Fruit fly (Drosophila melanogaster) whole organism, embryonic: ENCODE data around the gene Gk1.
A peak's percentile ranks its signal among the peaks of the same experiment; 100 is the strongest.

Experiments used
- BtbVII ChIP-seq: fragments of 200-800 bp; sonication (Bioruptor generic); optimal IDR thresholded peaks from 3 replicates; lab custom pipeline; 2017; ENCODE audit warnings: missing biosample characterization, mild to moderate bottlenecking, missing genetic modification characterization
- C15 ChIP-seq: fragments of 200-800 bp; sonication (Bioruptor generic); IDR thresholded peaks from 3 replicates; pipeline ENCODE4 v1.3.6; 2022; ENCODE audit warnings: missing biosample characterization, missing genetic modification characterization
- CG12236 ChIP-seq: fragments of 200-800 bp; sonication (Bioruptor generic); optimal IDR thresholded peaks from 2 replicates; lab custom pipeline; 2016; ENCODE audit warnings: missing biosample characterization, missing genetic modification characterization
- CG15696 ChIP-seq: fragments of 200-800 bp; sonication (Bioruptor generic); optimal IDR thresholded peaks from 2 replicates; lab custom pipeline; 2019; ENCODE audit warnings: missing biosample characterization, mild to moderate bottlenecking, missing genetic modification characterization, moderate library complexity
- CG16779 ChIP-seq: fragments of 200-800 bp; sonication (Bioruptor generic); IDR thresholded peaks from 2 replicates; pipeline ENCODE4 v1.3.6; 2022; ENCODE audit warnings: missing biosample characterization, missing genetic modification characterization
- CG18011 ChIP-seq: fragments of 200-800 bp; sonication (Bioruptor generic); optimal IDR thresholded peaks from 2 replicates; lab custom pipeline; 2017; ENCODE audit warnings: missing biosample characterization, missing genetic modification characterization, mild to moderate bottlenecking, moderate library complexity, missing genotype
- CG2889 ChIP-seq: fragments of 200-800 bp; sonication (Bioruptor generic); IDR thresholded peaks from 3 replicates; pipeline ENCODE4 v1.3.6; 2022; ENCODE audit warnings: missing biosample characterization, missing genetic modification characterization
- CG32772 ChIP-seq: fragments of 200-800 bp; sonication (Bioruptor generic); IDR thresholded peaks from 2 replicates; pipeline ENCODE4 v1.3.6; 2022; ENCODE audit warnings: missing biosample characterization, missing genetic modification characterization
- CG3281 ChIP-seq: fragments of 200-800 bp; sonication (Bioruptor generic); optimal IDR thresholded peaks from 3 replicates; lab custom pipeline; 2017; ENCODE audit warnings: missing biosample characterization, mild to moderate bottlenecking, missing genetic modification characterization
- CG34224 ChIP-seq: fragments of 200-800 bp; sonication (Bioruptor generic); IDR thresholded peaks from 3 replicates; pipeline ENCODE4 v1.3.6; 2022; ENCODE audit warnings: missing biosample characterization, missing genetic modification characterization; ENCODE audit not compliant: partially characterized antibody
- CG34376 ChIP-seq: fragments of 200-800 bp; sonication (Bioruptor generic); optimal IDR thresholded peaks from 2 replicates; lab custom pipeline; 2018; ENCODE audit warnings: missing biosample characterization, mild to moderate bottlenecking, missing genetic modification characterization
- CG4328 ChIP-seq: fragments of 200-800 bp; sonication (Bioruptor generic); optimal IDR thresholded peaks from 3 replicates; lab custom pipeline; 2017; ENCODE audit warnings: missing biosample characterization, missing genetic modification reagents, missing genetic modification characterization
- CG6683 ChIP-seq: fragments of 200-800 bp; sonication (Bioruptor generic); optimal IDR thresholded peaks from 2 replicates; lab custom pipeline; 2017; ENCODE audit warnings: missing biosample characterization, mild to moderate bottlenecking, missing genetic modification characterization, missing genetic modification reagents
- CG6689 ChIP-seq: fragments of 200-800 bp; sonication (Bioruptor generic); IDR thresholded peaks from 2 replicates; pipeline ENCODE4 v1.3.6; 2022; ENCODE audit warnings: missing biosample characterization, missing genetic modification characterization
- CG6765 ChIP-seq: fragments of 200-800 bp; sonication (Bioruptor generic); optimal IDR thresholded peaks from 3 replicates; lab custom pipeline; 2017; ENCODE audit warnings: missing biosample characterization, mild to moderate bottlenecking, missing genetic modification characterization
- CG6791 ChIP-seq: fragments of 200-800 bp; sonication (Bioruptor generic); IDR thresholded peaks from 3 replicates; pipeline ENCODE4 v1.3.6; 2022; ENCODE audit warnings: missing biosample characterization, missing genetic modification characterization; ENCODE audit not compliant: partially characterized antibody
- CG7372 ChIP-seq: fragments of 200-800 bp; sonication (Bioruptor generic); IDR thresholded peaks from 2 replicates; pipeline ENCODE4 v1.3.6; 2022; ENCODE audit warnings: missing biosample characterization, missing genetic modification characterization
- CG8290 ChIP-seq, 3 experiments: fragments of 200-800 bp; sonication (Bioruptor generic); optimal IDR thresholded peaks; 2 replicates each; lab custom pipeline; 2016 to 2019; ENCODE audit warnings: missing biosample characterization in 3 of 3, missing genetic modification characterization in 3 of 3, mild to moderate bottlenecking in 2 of 3, moderate library complexity in 1 of 3
- CHES-1-like ChIP-seq: fragments of 200-800 bp; sonication (Bioruptor generic); optimal IDR thresholded peaks from 2 replicates; lab custom pipeline; 2016; ENCODE audit warnings: missing biosample characterization, missing genetic modification characterization
- D ChIP-seq, 2 experiments: fragments of 200-800 bp in 1 of 2; fragments of >200 bp in 1 of 2; sonication (Bioruptor generic) in 1 of 2; optimal IDR thresholded peaks; 2 replicates in 1 of 2; 3 replicates in 1 of 2; lab custom pipeline; 2017; ENCODE audit warnings: mild to moderate bottlenecking in 1 of 2, missing biosample characterization in 1 of 2, missing genetic modification characterization in 1 of 2, missing genetic modification reagents in 1 of 2
- Dll ChIP-seq: fragments of 200-800 bp; sonication (Bioruptor generic); IDR thresholded peaks from 4 replicates; pipeline ENCODE4 v1.3.6; 2022; ENCODE audit warnings: missing biosample characterization, missing genetic modification characterization; ENCODE audit not compliant: partially characterized antibody
- Doc2 ChIP-seq: fragments of 200-800 bp; sonication (Bioruptor generic); IDR thresholded peaks from 2 replicates; pipeline ENCODE4 v1.3.6; 2022; ENCODE audit warnings: missing biosample characterization, missing genetic modification characterization
- Ets65A ChIP-seq: fragments of 200-800 bp; sonication (Bioruptor generic); peaks from one replicate; lab custom pipeline; 2016; ENCODE audit warnings: missing biosample characterization, missing genetic modification characterization
- Ets97D ChIP-seq: fragments of 200-800 bp; sonication (Bioruptor generic); optimal IDR thresholded peaks from 3 replicates; lab custom pipeline; 2016; ENCODE audit warnings: missing biosample characterization, missing genetic modification characterization
- Hr51 ChIP-seq, 2 experiments: fragments of 200-800 bp; sonication (Bioruptor generic); optimal IDR thresholded peaks; 2 replicates in 1 of 2; 3 replicates in 1 of 2; lab custom pipeline; 2016 to 2018; ENCODE audit warnings: missing biosample characterization in 2 of 2, missing genetic modification characterization in 2 of 2, mild to moderate bottlenecking in 1 of 2, moderate library complexity in 1 of 2
- Hsf ChIP-seq: fragments of 200-800 bp; sonication (Bioruptor generic); optimal IDR thresholded peaks from 3 replicates; lab custom pipeline; 2016; ENCODE audit warnings: missing biosample characterization, missing genetic modification characterization
- Lpt ChIP-seq: fragments of >200 bp; optimal IDR thresholded peaks from 2 replicates; lab custom pipeline; 2018; ENCODE audit warnings: missing biosample characterization, missing genetic modification characterization
- Mes4 ChIP-seq: fragments of 200-800 bp; sonication (Bioruptor generic); optimal IDR thresholded peaks from 2 replicates; lab custom pipeline; 2016; ENCODE audit warnings: missing biosample characterization, missing genetic modification characterization
- PHDP ChIP-seq: fragments of 200-800 bp; sonication (Bioruptor generic); optimal IDR thresholded peaks from 3 replicates; lab custom pipeline; 2018; ENCODE audit warnings: missing biosample characterization, mild to moderate bottlenecking, missing genetic modification characterization, moderate library complexity
- TFAM ChIP-seq: fragments of 200-800 bp; sonication (Bioruptor generic); optimal IDR thresholded peaks from 2 replicates; lab custom pipeline; 2017; ENCODE audit warnings: missing biosample characterization, missing genetic modification characterization, inconsistent platforms
- Xbp1 ChIP-seq: fragments of 200-800 bp; sonication (Bioruptor generic); optimal IDR thresholded peaks from 3 replicates; lab custom pipeline; 2016; ENCODE audit warnings: missing biosample characterization, mild to moderate bottlenecking, missing genetic modification characterization
- ara ChIP-seq: fragments of 200-800 bp; sonication (Bioruptor generic); IDR thresholded peaks from 2 replicates; pipeline ENCODE4 v1.3.6; 2022; ENCODE audit warnings: missing biosample characterization, missing genetic modification characterization
- az2 ChIP-seq: fragments of 200-800 bp; sonication (Bioruptor generic); optimal IDR thresholded peaks from 3 replicates; lab custom pipeline; 2016; ENCODE audit warnings: missing biosample characterization, missing genetic modification characterization
- br ChIP-seq: fragments of >200 bp; optimal IDR thresholded peaks from 2 replicates; lab custom pipeline; 2017
- disco-r ChIP-seq: fragments of 200-800 bp; sonication (Bioruptor generic); optimal IDR thresholded peaks from 2 replicates; lab custom pipeline; 2016; ENCODE audit warnings: missing biosample characterization, missing genetic modification characterization
- esg ChIP-seq: fragments of 200-800 bp; sonication (Bioruptor generic); conservative IDR thresholded peaks from 2 replicates; pipeline ENCODE4 v1.3.6; 2022; ENCODE audit warnings: missing biosample characterization, missing genetic modification characterization
- eyg ChIP-seq: fragments of 200-800 bp; sonication (Bioruptor generic); optimal IDR thresholded peaks from 3 replicates; lab custom pipeline; 2016; ENCODE audit warnings: missing biosample characterization, missing genetic modification characterization
- gcm ChIP-seq: fragments of 200-800 bp; sonication (Bioruptor generic); optimal IDR thresholded peaks from 2 replicates; lab custom pipeline; 2019; ENCODE audit warnings: missing biosample characterization, mild to moderate bottlenecking, missing genetic modification characterization, moderate library complexity
- jumu ChIP-seq: fragments of 200-800 bp; sonication (Bioruptor generic); optimal IDR thresholded peaks from 3 replicates; lab custom pipeline; 2016; ENCODE audit warnings: missing biosample characterization, missing genetic modification characterization
- luna ChIP-seq: fragments of 200-800 bp; sonication (Bioruptor generic); optimal IDR thresholded peaks from 2 replicates; lab custom pipeline; 2016; ENCODE audit warnings: missing biosample characterization, missing genetic modification characterization
- odd ChIP-seq: fragments of 200-800 bp; sonication (Bioruptor generic); optimal IDR thresholded peaks from 2 replicates; lab custom pipeline; 2017; ENCODE audit warnings: missing biosample characterization, mild to moderate bottlenecking, missing genetic modification characterization
- org-1 ChIP-seq: fragments of 200-800 bp; sonication (Bioruptor generic); optimal IDR thresholded peaks from 2 replicates; lab custom pipeline; 2017; ENCODE audit warnings: missing biosample characterization, missing genetic modification characterization
- pb ChIP-seq: fragments of 200-800 bp; sonication (Bioruptor generic); optimal IDR thresholded peaks from 3 replicates; lab custom pipeline; 2016; ENCODE audit warnings: missing biosample characterization, missing genetic modification characterization
- pros ChIP-seq: fragments of 200-800 bp; sonication (Bioruptor generic); optimal IDR thresholded peaks from 3 replicates; lab custom pipeline; 2019; ENCODE audit warnings: missing biosample characterization, mild to moderate bottlenecking, missing genetic modification characterization, moderate library complexity
- repo ChIP-seq: fragments of 200-800 bp; sonication (Bioruptor generic); optimal IDR thresholded peaks from 2 replicates; lab custom pipeline; 2016; ENCODE audit warnings: missing biosample characterization, missing genetic modification characterization
- ro ChIP-seq: fragments of 200-800 bp; sonication (Bioruptor generic); IDR thresholded peaks from 2 replicates; pipeline ENCODE4 v1.3.6; 2022; ENCODE audit warnings: missing biosample characterization, missing genetic modification characterization
- sens ChIP-seq: fragments of 200-800 bp; sonication (Bioruptor generic); peaks from one replicate; lab custom pipeline; 2016; ENCODE audit warnings: missing biosample characterization, missing genetic modification characterization
- so ChIP-seq: fragments of 200-800 bp; sonication (Bioruptor generic); IDR thresholded peaks from 3 replicates; pipeline ENCODE4 v1.3.6; 2022; ENCODE audit warnings: missing biosample characterization, missing genetic modification characterization
- sr ChIP-seq: fragments of 200-800 bp; sonication (Bioruptor generic); IDR thresholded peaks from 3 replicates; pipeline ENCODE4 v1.3.6; 2022; ENCODE audit warnings: missing biosample characterization, missing genetic modification characterization
- usp ChIP-seq: fragments of >200 bp; optimal IDR thresholded peaks from 2 replicates; lab custom pipeline; 2017; ENCODE audit warnings: missing biosample characterization, missing genetic modification characterization
- yki ChIP-seq: fragments of >200 bp; optimal IDR thresholded peaks from 3 replicates; lab custom pipeline; 2018

Gene Gk1

DNA sequence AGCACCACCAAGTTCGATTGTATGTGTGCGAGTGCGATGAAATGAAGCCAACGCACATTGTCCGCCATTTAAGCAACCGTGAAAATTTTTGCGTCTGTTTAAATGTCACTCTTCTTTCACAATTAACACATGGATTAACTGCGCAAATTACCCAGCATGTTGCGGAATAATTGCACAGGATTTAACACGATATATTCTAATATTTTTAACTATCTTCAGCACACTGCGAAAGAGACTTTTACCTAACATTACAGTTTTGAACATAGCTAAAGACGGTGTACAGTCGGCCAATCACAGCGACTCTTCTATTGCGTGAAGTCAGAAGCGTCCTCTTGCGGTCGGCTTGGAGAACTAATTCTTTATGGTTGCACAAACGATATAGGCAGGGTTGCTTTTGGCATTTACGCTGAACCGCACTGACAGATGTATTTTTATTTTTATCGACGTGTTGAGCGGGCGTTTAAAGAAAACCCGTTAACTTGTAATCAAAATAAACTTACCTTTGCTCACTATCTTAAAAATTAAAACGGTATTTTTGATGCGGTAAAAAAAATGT is 41.1 kb upstream of the Gk1 start (continued):
- TF ChIP-seq CG34376 (peak; percentile 52), Lpt (GFP tag; lab: Kevin White, UChicago) (no peak), esg (GFP tag; lab: Robert Waterston, UW) (no peak), CG8290 (GFP tag; optimal IDR thresholded peaks at IDR 0.05; lab: Kevin White, UChicago) (peak; percentile 53), CG8290 (tag; optimal IDR thresholded peaks at IDR 0.05; lab: Kevin White, UChicago) (no peak), Doc2 (GFP tag; lab: Robert Waterston, UW) (no peak), CG2889 (GFP tag; lab: Robert Waterston, UW) (no peak), BtbVII (GFP tag; lab: Kevin White, UChicago) (no peak), CG6689 (GFP tag; lab: Robert Waterston, UW) (no peak), CG6791 (peak; percentile 83), repo (GFP tag; lab: Kevin White, UChicago) (peak; percentile 32), Mes4 (peak; percentile 49), CG7372 (GFP tag; lab: Robert Waterston, UW) (no peak), br (lab: Kevin White, UChicago) (no peak), Dll (peak; percentile 25; the same call in 2 of the 4 replicates), CG32772 (GFP tag; lab: Robert Waterston, UW) (no peak), jumu (GFP tag; lab: Kevin White, UChicago) (peak; percentile 42), disco-r (GFP tag; lab: Kevin White, UChicago) (no peak), usp (no peak), gcm (no peak), pros (GFP tag; lab: Kevin White, UChicago) (no peak), yki (lab: Kevin White, UChicago) (no peak), CG3281 (GFP tag; lab: Kevin White, UChicago) (peak; percentile 31), az2 (peak; percentile 6), sr (no peak), eyg (GFP tag; lab: Kevin White, UChicago) (peak; percentile 17), Xbp1 (peak; percentile 62), so (GFP tag; lab: Robert Waterston, UW) (no peak), C15 (GFP tag; lab: Robert Waterston, UW) (no peak), ara (GFP tag; lab: Robert Waterston, UW) (no peak), CG16779 (GFP tag; lab: Robert Waterston, UW) (no peak), TFAM (no peak), PHDP (tag; lab: Kevin White, UChicago) (no peak), Hr51 (GFP tag; optimal IDR thresholded peaks at IDR 0.05; lab: Kevin White, UChicago) (peak in 1 of 2 experiments; percentile 12), CG34224 (GFP tag; lab: Robert Waterston, UW) (no peak; the same call in 2 of the 3 replicates), CHES-1-like (GFP tag; lab: Kevin White, UChicago) (peak; percentile 50), Hsf (GFP tag; lab: Kevin White, UChicago) (peak; percentile 49), luna (GFP tag; lab: Kevin White, UChicago) (no peak), odd (no peak), CG18011 (GFP tag; lab: Kevin White, UChicago) (no peak), Ets65A (peak; percentile 96), sens (GFP tag; lab: Kevin White, UChicago) (peak; percentile 79), D (optimal IDR thresholded peaks at IDR 0.05; lab: Kevin White, UChicago) (no peak), D (GFP tag; optimal IDR thresholded peaks at IDR 0.05; lab: Kevin White, UChicago) (no peak), Ets97D (GFP tag; lab: Kevin White, UChicago) (peak; percentile 97), ro (GFP tag; lab: Robert Waterston, UW) (no peak), CG6683 (no peak), CG12236 (no peak), CG4328 (no peak), CG6765 (GFP tag; lab: Kevin White, UChicago) (no peak), org-1 (GFP tag; lab: Kevin White, UChicago) (no peak), pb (GFP tag; lab: Kevin White, UChicago) (peak; percentile 36), CG15696 (tag; lab: Kevin White, UChicago) (no peak)
